Worm (Caenorhabditis elegans) whole organism, L1 larva: ENCODE data around the gene ZK662.2.

Experiments
- C34B4.2 ChIP-seq: sonication (generic microtip); optimal IDR thresholded peaks from 2 replicates; lab custom pipeline; 2017; ENCODE audit warnings: mild to moderate bottlenecking, missing genetic modification characterization, missing compliant biosample characterization
- F16B12.6 ChIP-seq: fragments of 150-350 bp; optimal IDR thresholded peaks from 2 replicates; lab custom pipeline; 2014; ENCODE audit warnings: missing biosample characterization, missing genetic modification characterization
- blmp-1 ChIP-seq: fragments of 150-350 bp; optimal IDR thresholded peaks from 2 replicates; lab custom pipeline; 2014; ENCODE audit warnings: missing biosample characterization, missing genetic modification characterization
- ceh-63 ChIP-seq: fragments of 200-800 bp; sonication (Bioruptor generic); optimal IDR thresholded peaks from 2 replicates; lab custom pipeline; 2018; ENCODE audit warnings: mild to moderate bottlenecking, missing genetic modification characterization, missing compliant biosample characterization
- ceh-8 ChIP-seq: fragments of 200-800 bp; sonication (Bioruptor generic); optimal IDR thresholded peaks from 2 replicates; lab custom pipeline; 2018; ENCODE audit warnings: mild to moderate bottlenecking, missing genetic modification characterization, moderate library complexity, missing compliant biosample characterization
- ceh-82 ChIP-seq, 3 experiments: fragments of 150-350 bp in 1 of 3; sonication (generic microtip) in 2 of 3; optimal IDR thresholded peaks; 2 replicates each; lab custom pipeline; 2014 to 2017; ENCODE audit warnings: missing biosample characterization in 3 of 3, missing genetic modification characterization in 3 of 3
- ceh-88 ChIP-seq: fragments of 200-800 bp; sonication (Bioruptor generic); IDR thresholded peaks from 2 replicates; pipeline ENCODE4 v1.3.6; 2022; ENCODE audit warnings: missing genetic modification characterization, missing compliant biosample characterization
- ceh-90 ChIP-seq: sonication (generic microtip); optimal IDR thresholded peaks from 2 replicates; lab custom pipeline; 2016; ENCODE audit warnings: missing genetic modification characterization, missing compliant biosample characterization
- ces-1 ChIP-seq: fragments of 150-350 bp; optimal IDR thresholded peaks from 2 replicates; lab custom pipeline; 2014; ENCODE audit warnings: missing biosample characterization, missing genetic modification reagents, missing genetic modification characterization
- dpl-1 ChIP-seq, 3 experiments: fragments of 150-350 bp in 2 of 3; sonication (generic microtip) in 1 of 3; optimal IDR thresholded peaks; 2 replicates each; lab custom pipeline; 2014 to 2017; ENCODE audit warnings: missing biosample characterization in 3 of 3, missing genetic modification characterization in 3 of 3, missing genetic modification reagents in 3 of 3
- efl-1 ChIP-seq, 4 experiments: fragments of 150-350 bp; optimal IDR thresholded peaks in 3 of 4; peaks in 1 of 4; 1 replicate in 1 of 4; 2 replicates in 3 of 4; lab custom pipeline; 2014; ENCODE audit warnings: missing biosample characterization in 2 of 4, missing genetic modification characterization in 2 of 4, missing genetic modification reagents in 2 of 4
- egl-13 ChIP-seq: sonication (generic microtip); optimal IDR thresholded peaks from 2 replicates; lab custom pipeline; 2016; ENCODE audit warnings: missing genotype, missing genetic modification reagents, missing genetic modification characterization, missing compliant biosample characterization
- elt-2 ChIP-seq: sonication (generic microtip); optimal IDR thresholded peaks from 2 replicates; lab custom pipeline; 2016; ENCODE audit warnings: missing genetic modification characterization, mild to moderate bottlenecking, inconsistent platforms, missing compliant biosample characterization, missing genetic modification reagents
- elt-3 ChIP-seq, 6 experiments: fragments of 150-350 bp in 1 of 6; sonication (generic microtip); optimal IDR thresholded peaks; 2 replicates each; lab custom pipeline; 2017 to 2018; ENCODE audit warnings: missing biosample characterization in 6 of 6, missing genetic modification characterization in 6 of 6, inconsistent platforms in 1 of 6
- ets-5 ChIP-seq: fragments of 200-800 bp; sonication (Bioruptor generic); IDR thresholded peaks from 2 replicates; pipeline ENCODE4 v1.3.6; 2022; ENCODE audit warnings: missing genetic modification characterization, missing compliant biosample characterization
- hlh-4 ChIP-seq: sonication (generic microtip); optimal IDR thresholded peaks from 2 replicates; lab custom pipeline; 2016; ENCODE audit warnings: mild to moderate bottlenecking, missing genetic modification characterization, missing compliant biosample characterization
- lin-13 ChIP-seq: fragments of 150-350 bp; optimal IDR thresholded peaks from 2 replicates; lab custom pipeline; 2014; ENCODE audit warnings: missing biosample characterization, missing genetic modification reagents, missing genetic modification characterization
- lin-14 ChIP-seq: fragments of 200-800 bp; sonication (Bioruptor generic); optimal IDR thresholded peaks from 2 replicates; lab custom pipeline; 2018; ENCODE audit warnings: mild to moderate bottlenecking, missing genetic modification characterization, moderate library complexity, missing compliant biosample characterization
- lin-15B ChIP-seq: fragments of 150-350 bp; sonication (generic microtip); optimal IDR thresholded peaks from 3 replicates; lab custom pipeline; 2014; ENCODE audit warnings: missing biosample characterization, missing genetic modification characterization
- lin-35 ChIP-seq, 2 experiments: fragments of 150-350 bp; optimal IDR thresholded peaks; 2 replicates each; lab custom pipeline; 2014; ENCODE audit warnings: missing biosample characterization in 2 of 2, missing genetic modification characterization in 2 of 2, missing genetic modification reagents in 2 of 2
- lsy-2 ChIP-seq, 2 experiments: fragments of 150-350 bp; optimal IDR thresholded peaks; 2 replicates each; lab custom pipeline; 2014; ENCODE audit warnings: missing biosample characterization in 2 of 2, missing genetic modification characterization in 2 of 2
- mef-2 ChIP-seq: fragments of 150-350 bp; optimal IDR thresholded peaks from 2 replicates; lab custom pipeline; 2014; ENCODE audit warnings: missing biosample characterization, missing genetic modification characterization
- nhr-20 ChIP-seq: sonication (generic microtip); optimal IDR thresholded peaks from 2 replicates; lab custom pipeline; 2016; ENCODE audit warnings: mild to moderate bottlenecking, missing genetic modification characterization, missing compliant biosample characterization
- nhr-237 ChIP-seq: fragments of 150-350 bp; optimal IDR thresholded peaks from 2 replicates; lab custom pipeline; 2014; ENCODE audit warnings: missing biosample characterization, missing genetic modification characterization
- nhr-47 ChIP-seq: sonication (generic microtip); optimal IDR thresholded peaks from 2 replicates; lab custom pipeline; 2016; ENCODE audit warnings: mild to moderate bottlenecking, missing genetic modification characterization, moderate library complexity, missing compliant biosample characterization
- nhr-71 ChIP-seq: sonication (generic microtip); optimal IDR thresholded peaks from 2 replicates; lab custom pipeline; 2016; ENCODE audit warnings: mild to moderate bottlenecking, missing genetic modification characterization, moderate library complexity, missing compliant biosample characterization
- nhr-77 ChIP-seq: fragments of 150-350 bp; optimal IDR thresholded peaks from 2 replicates; lab custom pipeline; 2014; ENCODE audit warnings: missing biosample characterization, missing genetic modification characterization
- nhr-84 ChIP-seq: sonication (generic microtip); optimal IDR thresholded peaks from 2 replicates; lab custom pipeline; 2017; ENCODE audit warnings: missing biosample characterization, missing genetic modification characterization
- nhr-85 ChIP-seq: sonication (generic microtip); peaks from one replicate; lab custom pipeline; 2016; ENCODE audit warnings: missing genetic modification characterization, inconsistent platforms, missing compliant biosample characterization
- snu-23 ChIP-seq: sonication (generic microtip); optimal IDR thresholded peaks from 2 replicates; lab custom pipeline; 2016; ENCODE audit warnings: missing genetic modification characterization, missing compliant biosample characterization
- sox-4 ChIP-seq: sonication (generic microtip); optimal IDR thresholded peaks from 2 replicates; lab custom pipeline; 2016; ENCODE audit warnings: missing genetic modification characterization, missing compliant biosample characterization
- sptf-1 ChIP-seq: fragments of 150-350 bp; optimal IDR thresholded peaks from 2 replicates; lab custom pipeline; 2014; ENCODE audit warnings: missing biosample characterization, missing genetic modification characterization
- sup-37 ChIP-seq: fragments of 200-800 bp; sonication (Bioruptor generic); optimal IDR thresholded peaks from 2 replicates; lab custom pipeline; 2018; ENCODE audit warnings: mild to moderate bottlenecking, missing genetic modification characterization, missing compliant biosample characterization
- swsn-7 ChIP-seq: sonication (generic microtip); optimal IDR thresholded peaks from 2 replicates; lab custom pipeline; 2016; ENCODE audit warnings: missing genetic modification characterization, missing compliant biosample characterization
- tbx-2 ChIP-seq: sonication (generic microtip); optimal IDR thresholded peaks from 2 replicates; lab custom pipeline; 2016; ENCODE audit warnings: missing genetic modification characterization, missing compliant biosample characterization
- unc-130 ChIP-seq: fragments of 150-350 bp; optimal IDR thresholded peaks from 2 replicates; lab custom pipeline; 2017; ENCODE audit warnings: missing biosample characterization, missing genetic modification characterization, inconsistent platforms
- unc-30 ChIP-seq: sonication (generic microtip); optimal IDR thresholded peaks from 2 replicates; lab custom pipeline; 2017; ENCODE audit warnings: missing biosample characterization, missing genetic modification characterization
- unc-62 ChIP-seq: fragments of 150-350 bp; optimal IDR thresholded peaks from 2 replicates; lab custom pipeline; 2014; ENCODE audit warnings: missing biosample characterization, missing genetic modification reagents, missing genetic modification characterization
- unc-86 ChIP-seq: sonication (generic microtip); optimal IDR thresholded peaks from 2 replicates; lab custom pipeline; 2016; ENCODE audit warnings: missing genetic modification characterization, missing compliant biosample characterization
- vab-15 ChIP-seq: sonication (generic microtip); optimal IDR thresholded peaks from 2 replicates; lab custom pipeline; 2017; ENCODE audit warnings: missing genotype, mild to moderate bottlenecking, missing genetic modification characterization, missing compliant biosample characterization
- xbp-1 ChIP-seq: sonication (generic microtip); optimal IDR thresholded peaks from 2 replicates; lab custom pipeline; 2016; ENCODE audit warnings: missing genetic modification characterization, missing compliant biosample characterization
- zag-1 ChIP-seq: fragments of 150-350 bp; optimal IDR thresholded peaks from 2 replicates; lab custom pipeline; 2014; ENCODE audit warnings: missing biosample characterization, missing genetic modification characterization
- ztf-11 ChIP-seq, 2 experiments: sonication (generic microtip); optimal IDR thresholded peaks; 2 replicates each; lab custom pipeline; 2016 to 2017; ENCODE audit warnings: missing genetic modification characterization in 2 of 2, missing biosample characterization in 1 of 2, missing compliant biosample characterization in 1 of 2
- ztf-4 ChIP-seq: fragments of 150-350 bp; optimal IDR thresholded peaks from 2 replicates; lab custom pipeline; 2014; ENCODE audit warnings: missing biosample characterization, missing genetic modification characterization

ZK662.2 gene

DNA sequence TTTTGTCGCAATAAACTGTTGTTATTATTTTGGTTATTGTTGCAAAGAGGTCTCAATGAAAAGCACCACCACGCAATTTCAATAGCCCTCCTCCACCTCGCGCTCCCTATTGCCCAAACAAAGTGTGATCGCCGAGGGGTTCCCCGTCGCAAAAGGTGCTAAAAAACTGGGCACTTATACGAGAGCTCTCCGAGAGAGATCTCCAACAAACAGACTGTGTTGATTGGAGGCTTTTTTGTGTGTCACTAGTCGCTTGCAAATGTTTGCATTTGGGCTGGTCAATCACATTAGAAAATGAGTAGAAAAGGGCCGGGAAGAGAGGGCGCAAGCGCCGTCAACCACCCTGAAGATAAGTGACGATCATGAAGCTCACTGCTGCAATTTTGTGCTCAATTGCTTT lies at the start of gene ZK662.2:
Gene ZK662.2, plus strand, starts transcription at position 301 of the 400 bp plus-strand sequence.
- TF ChIP-seq ceh-63 (GFP tag; lab: Kevin White, UChicago), result no peak
- TF ChIP-seq sox-4 (tag; lab: Kevin White, UChicago), result no peak
- TF ChIP-seq nhr-237 (tag; lab: Kevin White, UChicago), result no peak
- TF ChIP-seq lsy-2 (tag; optimal IDR thresholded peaks at IDR 0.05; lab: Kevin White, UChicago), result no peak
- TF ChIP-seq unc-86 (tag; lab: Kevin White, UChicago), result no peak
- no peak for TF ChIP-seq hlh-4 (tag; lab: Kevin White, UChicago)
- no peak for TF ChIP-seq efl-1 (optimal IDR thresholded peaks at IDR 0.05; lab: Kevin White, UChicago)
- no peak for TF ChIP-seq efl-1 (GFP tag; optimal IDR thresholded peaks at IDR 0.05 in 1 of 2; lab: Kevin White, UChicago)
- TF ChIP-seq sup-37 (GFP tag; lab: Kevin White, UChicago), result no peak
- TF ChIP-seq lin-15B (tag; lab: Kevin White, UChicago), result no peak
- TF ChIP-seq nhr-84 (tag; lab: Kevin White, UChicago), result no peak
- TF ChIP-seq unc-62 (GFP tag; lab: Kevin White, UChicago), result no peak
- TF ChIP-seq egl-13 (tag; lab: Kevin White, UChicago), result no peak
- TF ChIP-seq unc-130 (tag; lab: Kevin White, UChicago), result no peak
- TF ChIP-seq ceh-90 (tag; lab: Kevin White, UChicago), result no peak
- no peak for TF ChIP-seq F16B12.6 (tag; lab: Kevin White, UChicago)

DNA sequence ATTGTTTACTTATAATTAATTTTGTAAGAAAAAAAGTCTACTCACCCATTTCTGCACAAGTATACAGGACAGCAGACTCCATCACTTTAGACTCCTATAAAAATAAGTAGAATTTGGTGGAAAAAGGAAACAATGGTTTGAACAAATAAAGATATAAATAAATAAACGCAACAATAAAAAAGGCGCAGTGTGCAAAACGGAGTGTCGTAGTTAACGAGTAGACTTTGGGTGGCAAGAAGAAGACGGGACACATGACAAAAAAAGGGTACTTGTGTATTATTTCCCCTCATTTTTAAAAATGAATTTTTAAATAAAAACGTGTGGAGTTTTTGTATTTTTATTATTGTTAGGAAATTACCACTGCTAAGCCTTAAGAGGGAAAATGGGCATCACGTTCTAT lies 49.2 kb upstream of the ZK662.2 start, which contains the start of gene F59D12.5:
Gene F59D12.5, minus strand, starts transcription at position 94 of the 400 bp plus-strand sequence.
- TF ChIP-seq elt-2 (no peak), egl-13 (tag; lab: Kevin White, UChicago) (no peak), lin-35 (GFP tag; optimal IDR thresholded peaks at IDR 0.05; lab: Kevin White, UChicago) (no peak), lsy-2 (tag; optimal IDR thresholded peaks at IDR 0.05; lab: Kevin White, UChicago) (peak in 1 of 2 experiments; percentile 15), xbp-1 (tag; lab: Kevin White, UChicago) (no peak), blmp-1 (no peak), ces-1 (GFP tag; lab: Kevin White, UChicago) (no peak), unc-130 (tag; lab: Kevin White, UChicago) (no peak), lin-13 (GFP tag; lab: Kevin White, UChicago) (no peak), ceh-8 (GFP tag; lab: Kevin White, UChicago) (no peak), ceh-82 (tag; optimal IDR thresholded peaks at IDR 0.05; lab: Kevin White, UChicago) (peak in 1 of 3 experiments; percentile 17), ceh-63 (GFP tag; lab: Kevin White, UChicago) (no peak), sptf-1 (no peak), ets-5 (no peak), lin-14 (GFP tag; lab: Kevin White, UChicago) (peak; percentile 44), ztf-11 (tag; optimal IDR thresholded peaks at IDR 0.05; lab: Kevin White, UChicago) (no peak), mef-2 (tag; lab: Kevin White, UChicago) (no peak), sup-37 (GFP tag; lab: Kevin White, UChicago) (no peak), F16B12.6 (tag; lab: Kevin White, UChicago) (no peak), snu-23 (GFP tag; lab: Kevin White, UChicago) (peak; percentile 37), tbx-2 (no peak), nhr-77 (no peak), unc-30 (tag; lab: Kevin White, UChicago) (no peak), nhr-85 (tag; lab: Kevin White, UChicago) (no peak), nhr-84 (tag; lab: Kevin White, UChicago) (no peak), dpl-1 (GFP tag; optimal IDR thresholded peaks at IDR 0.05; lab: Kevin White, UChicago) (no peak), ztf-4 (tag; lab: Kevin White, UChicago) (no peak), nhr-20 (tag; lab: Kevin White, UChicago) (peak; percentile 11), nhr-71 (tag; lab: Kevin White, UChicago) (peak; percentile 29), C34B4.2 (tag; lab: Kevin White, UChicago) (no peak), swsn-7 (tag; lab: Kevin White, UChicago) (peak; percentile 14), zag-1 (no peak), ceh-88 (no peak), unc-62 (GFP tag; lab: Kevin White, UChicago) (no peak), nhr-47 (tag; lab: Kevin White, UChicago) (peak; percentile 16), nhr-237 (tag; lab: Kevin White, UChicago) (no peak), vab-15 (tag; lab: Kevin White, UChicago) (no peak), elt-3 (tag; optimal IDR thresholded peaks at IDR 0.05; lab: Kevin White, UChicago) (no peak)
